Worm (Caenorhabditis elegans) whole organism, L4 larva: ENCODE data around the gene nspe-5.

Experiments used
- R02D3.7 ChIP-seq: fragments of 150-350 bp; sonication (generic microtip); optimal IDR thresholded peaks from 3 replicates; lab custom pipeline; 2014; ENCODE audit warnings: missing biosample characterization, missing genetic modification characterization
- aly-2 ChIP-seq: sonication (generic microtip); optimal IDR thresholded peaks from 2 replicates; lab custom pipeline; 2018; ENCODE audit warnings: missing biosample characterization, missing genetic modification characterization
- ceh-82 ChIP-seq: sonication (generic microtip); optimal IDR thresholded peaks from 2 replicates; lab custom pipeline; 2017; ENCODE audit warnings: missing biosample characterization, missing genetic modification characterization
- egl-43 ChIP-seq: fragments of 200-800 bp; sonication (Bioruptor generic); IDR thresholded peaks from 2 replicates; pipeline ENCODE4 v1.3.6; 2022; ENCODE audit warnings: missing genetic modification reagents, missing genetic modification characterization, missing compliant biosample characterization
- fkh-10 ChIP-seq: fragments of 150-350 bp; optimal IDR thresholded peaks from 2 replicates; lab custom pipeline; 2014; ENCODE audit warnings: missing biosample characterization, missing genetic modification reagents, missing genetic modification characterization
- lin-29 ChIP-seq: fragments of 200-800 bp; sonication (Bioruptor generic); IDR thresholded peaks from 2 replicates; pipeline ENCODE4 v1.3.6; 2022; ENCODE audit warnings: missing genetic modification reagents, missing genetic modification characterization, missing compliant biosample characterization
- mdl-1 ChIP-seq, 2 experiments: fragments of 150-350 bp in 1 of 2; sonication (generic microtip) in 1 of 2; optimal IDR thresholded peaks; 2 replicates each; lab custom pipeline; 2014 to 2017; ENCODE audit warnings: missing biosample characterization in 2 of 2, missing genetic modification characterization in 2 of 2
- nhr-76 ChIP-seq: fragments of 150-350 bp; optimal IDR thresholded peaks from 2 replicates; lab custom pipeline; 2014; ENCODE audit warnings: missing biosample characterization, missing genetic modification characterization
- pqm-1 ChIP-seq: sonication (generic microtip); optimal IDR thresholded peaks from 2 replicates; lab custom pipeline; 2017; ENCODE audit warnings: missing biosample characterization, missing genetic modification characterization
- snpc-4 ChIP-seq: fragments of 150-350 bp; optimal IDR thresholded peaks from 2 replicates; lab custom pipeline; 2014; ENCODE audit warnings: missing biosample characterization, missing genetic modification characterization
- spr-3 ChIP-seq: fragments of 200-800 bp; sonication (Bioruptor generic); optimal IDR thresholded peaks from 2 replicates; lab custom pipeline; 2018; ENCODE audit warnings: mild to moderate bottlenecking, missing genetic modification characterization, missing compliant biosample characterization
- unc-62 ChIP-seq, 3 experiments: fragments of 150-350 bp in 1 of 3; sonication (generic microtip); optimal IDR thresholded peaks in 2 of 3; peaks in 1 of 3; 1 replicate in 1 of 3; 2 replicates in 2 of 3; lab custom pipeline; 2014 to 2017; ENCODE audit warnings: missing biosample characterization in 3 of 3, missing genetic modification characterization in 3 of 3, missing genetic modification reagents in 3 of 3, missing genotype in 1 of 3
- ztf-7 ChIP-seq: fragments of 150-350 bp; optimal IDR thresholded peaks from 2 replicates; lab custom pipeline; 2014; ENCODE audit warnings: missing biosample characterization, missing genetic modification characterization

- TF ChIP-seq ceh-82 (tag; lab: Kevin White, UChicago) = no peak
- no peak for TF ChIP-seq R02D3.7 (tag; lab: Kevin White, UChicago)
- no peak for TF ChIP-seq mdl-1 (tag; optimal IDR thresholded peaks at IDR 0.05; lab: Kevin White, UChicago)
- TF ChIP-seq nhr-76 (tag; lab: Kevin White, UChicago) = no peak
- TF ChIP-seq egl-43 (GFP tag; lab: Robert Waterston, UW) = no peak
- TF ChIP-seq unc-62 (GFP tag; optimal IDR thresholded peaks at IDR 0.05 in 1 of 2; lab: Kevin White, UChicago) = no peak
- no peak for TF ChIP-seq unc-62 (tag; optimal IDR thresholded peaks at IDR 0.05; lab: Kevin White, UChicago)
- no peak for TF ChIP-seq fkh-10 (GFP tag; lab: Kevin White, UChicago)
- no peak for TF ChIP-seq ztf-7
- no peak for TF ChIP-seq pqm-1 (tag; lab: Kevin White, UChicago)
- no peak for TF ChIP-seq aly-2 (tag; lab: Kevin White, UChicago)
- TF ChIP-seq spr-3 = no peak
- TF ChIP-seq snpc-4 (tag; lab: Kevin White, UChicago) = no peak
- TF ChIP-seq lin-29 = no peak
These were observed 37.4 kb downstream of the nspe-5 start for ce11 chrII:12666042-12666441.
